Worm (Caenorhabditis elegans) whole organism, L4 larva: ENCODE measurements around the gene eif-2Balpha.

Experiments
- F44E2.7 ChIP-seq: fragments of 200-800 bp; sonication (Bioruptor generic); IDR thresholded peaks from 2 replicates; pipeline ENCODE4 v2.1.2; 2022; ENCODE audit warnings: missing genetic modification characterization, missing compliant biosample characterization
- mdl-1 ChIP-seq, 2 experiments: fragments of 150-350 bp in 1 of 2; sonication (generic microtip) in 1 of 2; optimal IDR thresholded peaks; 2 replicates each; lab custom pipeline; 2014 to 2017; ENCODE audit warnings: missing biosample characterization in 2 of 2, missing genetic modification characterization in 2 of 2
- snpc-4 ChIP-seq: fragments of 150-350 bp; optimal IDR thresholded peaks from 2 replicates; lab custom pipeline; 2014; ENCODE audit warnings: missing biosample characterization, missing genetic modification characterization

- TF ChIP-seq snpc-4 (no peak), mdl-1 (tag; optimal IDR thresholded peaks at IDR 0.05; lab: Kevin White, UChicago) (no peak), F44E2.7 (GFP tag; lab: Robert Waterston, UW) (no peak)
Observed at ce11 chrIII:9592118-9592517, 49.2 kb downstream of the eif-2Balpha start, which contains the start of gene acox-1.5.
